Fruit fly (Drosophila melanogaster) whole organism, prepupa: ENCODE results near the gene APC7.
A peak's percentile ranks its signal among the peaks of the same experiment; 100 is the strongest.

Source experiments
- Blimp-1 ChIP-seq: fragments of 200-800 bp; sonication (Bioruptor generic); optimal IDR thresholded peaks from 3 replicates; lab custom pipeline; 2017; ENCODE audit warnings: missing biosample characterization, missing genetic modification characterization, mild to moderate bottlenecking, moderate library complexity, missing genetic modification reagents
- CG11762 ChIP-seq: fragments of 200-800 bp; sonication (Bioruptor generic); optimal IDR thresholded peaks from 3 replicates; lab custom pipeline; 2016; ENCODE audit warnings: missing biosample characterization, missing genetic modification characterization; ENCODE audit not compliant: insufficient read depth
- CG11902 ChIP-seq: fragments of 200-800 bp; sonication (Bioruptor generic); optimal IDR thresholded peaks from 3 replicates; lab custom pipeline; 2016; ENCODE audit warnings: missing biosample characterization, missing genetic modification characterization
- CG15336 ChIP-seq: fragments of 200-800 bp; sonication (Bioruptor generic); IDR thresholded peaks from 2 replicates; pipeline ENCODE4 v1.3.6; 2022; ENCODE audit warnings: missing biosample characterization, missing genetic modification characterization
- CG1621 ChIP-seq: fragments of 200-800 bp; sonication (Bioruptor generic); optimal IDR thresholded peaks from 3 replicates; lab custom pipeline; 2018; ENCODE audit warnings: missing biosample characterization, mild to moderate bottlenecking, missing genetic modification characterization
- CG16779 ChIP-seq: fragments of 200-800 bp; sonication (Bioruptor generic); optimal IDR thresholded peaks from 3 replicates; lab custom pipeline; 2017; ENCODE audit warnings: missing biosample characterization, mild to moderate bottlenecking, missing genetic modification characterization
- CG3032 ChIP-seq: fragments of 200-800 bp; optimal IDR thresholded peaks from 2 replicates; lab custom pipeline; 2019; ENCODE audit warnings: missing biosample characterization, mild to moderate bottlenecking, missing genetic modification characterization, moderate library complexity
- CG31627 ChIP-seq: fragments of 200-800 bp; sonication (Bioruptor generic); optimal IDR thresholded peaks from 3 replicates; lab custom pipeline; 2016; ENCODE audit warnings: missing biosample characterization, missing genetic modification characterization
- CG32006 ChIP-seq: fragments of 200-800 bp; sonication (Bioruptor generic); optimal IDR thresholded peaks from 3 replicates; lab custom pipeline; 2017; ENCODE audit warnings: missing biosample characterization, mild to moderate bottlenecking, missing genetic modification characterization
- CG34406 ChIP-seq: fragments of 200-800 bp; sonication (Bioruptor generic); optimal IDR thresholded peaks from 3 replicates; lab custom pipeline; 2016; ENCODE audit warnings: missing biosample characterization, missing genetic modification characterization
- CG3919 ChIP-seq: fragments of 200-800 bp; sonication (Bioruptor generic); optimal IDR thresholded peaks from 3 replicates; lab custom pipeline; 2016; ENCODE audit warnings: missing biosample characterization, missing genetic modification characterization
- CG4318 ChIP-seq: fragments of 200-800 bp; sonication (Bioruptor generic); optimal IDR thresholded peaks from 3 replicates; lab custom pipeline; 2017; ENCODE audit warnings: missing biosample characterization, mild to moderate bottlenecking, missing genetic modification characterization
- CG6163 ChIP-seq: fragments of 200-800 bp; sonication (Bioruptor generic); IDR thresholded peaks from 3 replicates; pipeline ENCODE4 v1.3.6; 2022; ENCODE audit warnings: missing biosample characterization, missing genetic modification characterization
- CG6792 ChIP-seq: fragments of 200-800 bp; sonication (Bioruptor generic); optimal IDR thresholded peaks from 3 replicates; lab custom pipeline; 2016; ENCODE audit warnings: missing biosample characterization, missing genetic modification characterization
- CG6808 ChIP-seq: fragments of 200-800 bp; sonication (Bioruptor generic); optimal IDR thresholded peaks from 3 replicates; lab custom pipeline; 2017; ENCODE audit warnings: missing biosample characterization, missing genetic modification characterization, mild to moderate bottlenecking, moderate library complexity, missing genetic modification reagents
- CG7368 ChIP-seq: fragments of 200-800 bp; sonication (Bioruptor generic); optimal IDR thresholded peaks from 3 replicates; lab custom pipeline; 2016; ENCODE audit warnings: missing biosample characterization, missing genetic modification characterization
- CG8119 ChIP-seq: fragments of 200-800 bp; sonication (Bioruptor generic); IDR thresholded peaks from 3 replicates; pipeline ENCODE4 v1.3.6; 2022; ENCODE audit warnings: missing biosample characterization, missing genetic modification characterization
- CG8319 ChIP-seq: fragments of 200-800 bp; sonication (Bioruptor generic); optimal IDR thresholded peaks from 3 replicates; lab custom pipeline; 2016; ENCODE audit warnings: missing biosample characterization, missing genetic modification characterization
- CG8632 ChIP-seq: fragments of 200-800 bp; sonication (Bioruptor generic); optimal IDR thresholded peaks from 3 replicates; lab custom pipeline; 2016; ENCODE audit warnings: missing biosample characterization, missing genetic modification characterization
- CG9139 ChIP-seq: fragments of 200-800 bp; sonication (Bioruptor generic); optimal IDR thresholded peaks from 3 replicates; lab custom pipeline; 2017; ENCODE audit warnings: missing biosample characterization, mild to moderate bottlenecking, missing genetic modification characterization
- Eip75B ChIP-seq: fragments of 200-800 bp; sonication (Bioruptor generic); optimal IDR thresholded peaks from 3 replicates; lab custom pipeline; 2016; ENCODE audit warnings: missing biosample characterization, missing genetic modification characterization
- Eip78C ChIP-seq: fragments of 200-800 bp; sonication (Bioruptor generic); peaks from one replicate; lab custom pipeline; 2016; ENCODE audit warnings: missing biosample characterization, missing genetic modification characterization
- Eip93F ChIP-seq: fragments of 200-800 bp; sonication (Bioruptor generic); optimal IDR thresholded peaks from 2 replicates; lab custom pipeline; 2016; ENCODE audit warnings: missing biosample characterization, mild to moderate bottlenecking, missing genetic modification characterization
- Ets21C ChIP-seq: fragments of 200-800 bp; sonication (Bioruptor generic); optimal IDR thresholded peaks from 3 replicates; lab custom pipeline; 2016; ENCODE audit warnings: missing biosample characterization, missing genetic modification characterization
- Ets96B ChIP-seq: fragments of 200-800 bp; optimal IDR thresholded peaks from 2 replicates; lab custom pipeline; 2019; ENCODE audit warnings: missing biosample characterization, mild to moderate bottlenecking, missing genetic modification characterization, moderate library complexity
- Gug ChIP-seq: fragments of 200-800 bp; sonication (Bioruptor generic); IDR thresholded peaks from 2 replicates; pipeline ENCODE4 v1.3.6; 2022; ENCODE audit warnings: missing biosample characterization, missing genetic modification characterization
- Hr38 ChIP-seq: sonication (Bioruptor generic); optimal IDR thresholded peaks from 2 replicates; lab custom pipeline; 2016; ENCODE audit warnings: missing biosample characterization, missing genetic modification characterization
- Hr39 ChIP-seq: fragments of 200-800 bp; sonication (Bioruptor generic); optimal IDR thresholded peaks from 2 replicates; lab custom pipeline; 2016; ENCODE audit warnings: missing biosample characterization, missing genetic modification characterization
- Met ChIP-seq: fragments of 200-800 bp; sonication (Bioruptor generic); optimal IDR thresholded peaks from 3 replicates; lab custom pipeline; 2016; ENCODE audit warnings: missing biosample characterization, missing genetic modification characterization
- Smox ChIP-seq: fragments of 200-800 bp; sonication (Bioruptor generic); optimal IDR thresholded peaks from 3 replicates; lab custom pipeline; 2016; ENCODE audit warnings: missing biosample characterization, missing genetic modification characterization
- Sox102F ChIP-seq: fragments of 200-800 bp; sonication (Bioruptor generic); optimal IDR thresholded peaks from 2 replicates; lab custom pipeline; 2016; ENCODE audit warnings: missing biosample characterization, mild to moderate bottlenecking, missing genetic modification characterization
- Sox14 ChIP-seq: fragments of 200-800 bp; sonication (Bioruptor generic); optimal IDR thresholded peaks from 3 replicates; lab custom pipeline; 2016; ENCODE audit warnings: missing biosample characterization, missing genetic modification characterization
- Sox15 ChIP-seq: fragments of 200-800 bp; sonication (Bioruptor generic); optimal IDR thresholded peaks from 3 replicates; lab custom pipeline; 2016; ENCODE audit warnings: missing biosample characterization, missing genetic modification characterization
- achi ChIP-seq: fragments of 200-800 bp; sonication (Bioruptor generic); optimal IDR thresholded peaks from 3 replicates; lab custom pipeline; 2016; ENCODE audit warnings: missing biosample characterization, missing genetic modification characterization
- acj6 ChIP-seq: fragments of 200-800 bp; sonication (Bioruptor generic); optimal IDR thresholded peaks from 3 replicates; lab custom pipeline; 2016; ENCODE audit warnings: missing biosample characterization, missing genetic modification characterization
- cyc ChIP-seq: fragments of 200-800 bp; sonication (Bioruptor generic); optimal IDR thresholded peaks from 3 replicates; lab custom pipeline; 2016; ENCODE audit warnings: missing biosample characterization, missing genetic modification characterization
- dsx ChIP-seq: fragments of 200-800 bp; optimal IDR thresholded peaks from 3 replicates; lab custom pipeline; 2019; ENCODE audit warnings: missing biosample characterization, mild to moderate bottlenecking, missing genetic modification characterization, moderate library complexity; ENCODE audit not compliant: poor library complexity, severe bottlenecking
- esn ChIP-seq: fragments of 200-800 bp; sonication (Bioruptor generic); optimal IDR thresholded peaks from 2 replicates; lab custom pipeline; 2016; ENCODE audit warnings: missing biosample characterization, mild to moderate bottlenecking, missing genetic modification characterization, moderate library complexity
- fd59A ChIP-seq: fragments of 200-800 bp; sonication (Bioruptor generic); optimal IDR thresholded peaks from 2 replicates; lab custom pipeline; 2017; ENCODE audit warnings: missing biosample characterization, mild to moderate bottlenecking, missing genetic modification characterization, missing genetic modification reagents
- fkh ChIP-seq: fragments of 200-800 bp; sonication (Bioruptor generic); optimal IDR thresholded peaks from 3 replicates; lab custom pipeline; 2017; ENCODE audit warnings: missing biosample characterization, mild to moderate bottlenecking, missing genetic modification characterization, moderate library complexity
- net ChIP-seq: fragments of 200-800 bp; sonication (Bioruptor generic); optimal IDR thresholded peaks from 3 replicates; lab custom pipeline; 2016; ENCODE audit warnings: missing biosample characterization, missing genetic modification characterization
- pdm3 ChIP-seq: fragments of 200-800 bp; sonication (Bioruptor generic); optimal IDR thresholded peaks from 3 replicates; lab custom pipeline; 2016; ENCODE audit warnings: missing biosample characterization, missing genetic modification characterization
- salr ChIP-seq, 2 experiments: fragments of 200-800 bp; sonication (Bioruptor generic); optimal IDR thresholded peaks; 3 replicates each; lab custom pipeline; 2016 to 2018; ENCODE audit warnings: missing biosample characterization in 2 of 2, missing genetic modification characterization in 2 of 2, mild to moderate bottlenecking in 1 of 2
- spab ChIP-seq: fragments of 200-800 bp; sonication (Bioruptor generic); optimal IDR thresholded peaks from 2 replicates; lab custom pipeline; 2017; ENCODE audit warnings: missing biosample characterization, mild to moderate bottlenecking, missing genetic modification characterization, missing genetic modification reagents
- ss ChIP-seq, 2 experiments: fragments of 200-800 bp; sonication (Bioruptor generic); optimal IDR thresholded peaks; 2 replicates in 1 of 2; 3 replicates in 1 of 2; lab custom pipeline; 2017 to 2018; ENCODE audit warnings: mild to moderate bottlenecking in 2 of 2, missing biosample characterization in 2 of 2, missing genetic modification characterization in 2 of 2, moderate library complexity in 1 of 2
- svp ChIP-seq: fragments of 200-800 bp; sonication (Bioruptor generic); peaks from one replicate; lab custom pipeline; 2016; ENCODE audit warnings: missing biosample characterization, missing genetic modification characterization
- topi ChIP-seq: fragments of 200-800 bp; sonication (Bioruptor generic); optimal IDR thresholded peaks from 3 replicates; lab custom pipeline; 2016; ENCODE audit warnings: missing biosample characterization, missing genetic modification characterization

The APC7 gene

dm6 chrX:6641602-6642001 lies 44.7 kb downstream of the APC7 start (continued):
- peak; percentile 16 for TF ChIP-seq Hr39 (GFP tag; lab: Kevin White, UChicago)
- TF ChIP-seq achi: peak; percentile 36
- peak; percentile 67 for TF ChIP-seq CG15336 (GFP tag; lab: Robert Waterston, UW)
- TF ChIP-seq CG6163: peak; percentile 79
- peak; percentile 13; the same call in 1 of the 2 replicates for TF ChIP-seq Gug (GFP tag; lab: Robert Waterston, UW)
- no peak for TF ChIP-seq cyc (GFP tag; lab: Kevin White, UChicago)
- TF ChIP-seq svp (GFP tag; lab: Kevin White, UChicago): peak; percentile 39
- no peak for TF ChIP-seq Sox14 (GFP tag; lab: Kevin White, UChicago)
- no peak for TF ChIP-seq CG11902
- TF ChIP-seq ss (GFP tag; optimal IDR thresholded peaks at IDR 0.05; lab: Kevin White, UChicago): no peak
- TF ChIP-seq Hr38 (GFP tag; lab: Kevin White, UChicago): no peak
- peak; percentile 11 for TF ChIP-seq CG3032
- no peak for TF ChIP-seq dsx (GFP tag; lab: Kevin White, UChicago)
- no peak for TF ChIP-seq CG16779 (tag; lab: Kevin White, UChicago)
- TF ChIP-seq fd59A (GFP tag; lab: Kevin White, UChicago): no peak
- TF ChIP-seq Eip93F: no peak
- no peak for TF ChIP-seq Ets96B (tag; lab: Kevin White, UChicago)
- TF ChIP-seq CG1621 (tag; lab: Kevin White, UChicago): no peak
- TF ChIP-seq fkh (GFP tag; lab: Kevin White, UChicago): no peak
- peak; percentile 48 for TF ChIP-seq pdm3 (GFP tag; lab: Kevin White, UChicago)
- no peak for TF ChIP-seq CG11762 (GFP tag; lab: Kevin White, UChicago)
- TF ChIP-seq CG32006: peak; percentile 51
- no peak for TF ChIP-seq net (GFP tag; lab: Kevin White, UChicago)
- no peak for TF ChIP-seq acj6 (GFP tag; lab: Kevin White, UChicago)
- TF ChIP-seq Blimp-1 (GFP tag; lab: Kevin White, UChicago): no peak
- no peak for TF ChIP-seq Sox102F (GFP tag; lab: Kevin White, UChicago)
- peak; percentile 42 for TF ChIP-seq CG3919
- TF ChIP-seq, all 60 proteins: peak for 28

- TF ChIP-seq CG3919 (peak; percentile 51), CG16779 (tag; lab: Kevin White, UChicago) (no peak), Eip78C (peak; percentile 85), Sox14 (GFP tag; lab: Kevin White, UChicago) (peak; percentile 50), CG8319 (GFP tag; lab: Kevin White, UChicago) (no peak), spab (no peak), CG8119 (GFP tag; lab: Robert Waterston, UW) (peak; percentile 77), CG32006 (peak; percentile 59), CG1621 (tag; lab: Kevin White, UChicago) (peak; percentile 15), Ets21C (GFP tag; lab: Kevin White, UChicago) (peak; percentile 38), Eip75B (GFP tag; lab: Kevin White, UChicago) (peak; percentile 64), CG3032 (peak; percentile 35), CG34406 (GFP tag; lab: Kevin White, UChicago) (peak; percentile 37), CG6808 (peak; percentile 35), salr (GFP tag; optimal IDR thresholded peaks at IDR 0.05; lab: Kevin White, UChicago) (no peak), ss (GFP tag; optimal IDR thresholded peaks at IDR 0.05; lab: Kevin White, UChicago) (peak; percentile 29 to 32), Ets96B (tag; lab: Kevin White, UChicago) (peak; percentile 57), CG4318 (no peak), dsx (GFP tag; lab: Kevin White, UChicago) (peak; percentile 36), Met (GFP tag; lab: Kevin White, UChicago) (peak; percentile 61), CG7368 (GFP tag; lab: Kevin White, UChicago) (peak; percentile 48), CG9139 (GFP tag; lab: Kevin White, UChicago) (no peak), achi (peak; percentile 58), fd59A (GFP tag; lab: Kevin White, UChicago) (peak; percentile 8), esn (GFP tag; lab: Kevin White, UChicago) (peak; percentile 66), Smox (GFP tag; lab: Kevin White, UChicago) (peak; percentile 54), Blimp-1 (GFP tag; lab: Kevin White, UChicago) (peak; percentile 11), topi (GFP tag; lab: Kevin White, UChicago) (peak; percentile 53), CG8632 (peak; percentile 26), CG31627 (GFP tag; lab: Kevin White, UChicago) (peak; percentile 32), Sox15 (GFP tag; lab: Kevin White, UChicago) (no peak), CG6792 (GFP tag; lab: Kevin White, UChicago) (peak; percentile 55), Gug (GFP tag; lab: Robert Waterston, UW) (0 out of 2 replicates have a peak, but pooled peaks have one; percentile 39)
Observed at dm6 chrX:6642593-6643257, 45.8 kb downstream of the APC7 start.
